5 worm cellular contexts compared by ENCODE assay signal in genomic region chrX:11248083-11248482, ce11.
TF ChIP-seq lines count a peak whose summit lies in the region.

No protein-coding gene starts in this region.

TF ChIP-seq in whole organism, L1 larva, 84 proteins besides CTCF, POLR2A, EP300 and RAD21 (continues in another document):
- no peak for TF ChIP-seq egl-27 (tag; optimal IDR thresholded peaks at IDR 0.05; lab: Kevin White, UChicago)
- no peak for TF ChIP-seq nhr-28 (tag; optimal IDR thresholded peaks at IDR 0.05; lab: Kevin White, UChicago)
- TF ChIP-seq blmp-1 (tag; optimal IDR thresholded peaks at IDR 0.05; lab: Kevin White, UChicago), result peak; percentile 78
- TF ChIP-seq nhr-20 (tag; optimal IDR thresholded peaks at IDR 0.05; lab: Kevin White, UChicago), result peak; percentile 21
- TF ChIP-seq ztf-4 (tag; optimal IDR thresholded peaks at IDR 0.05; lab: Kevin White, UChicago), result peak; percentile 11
- no peak for TF ChIP-seq ceh-63 (GFP tag; optimal IDR thresholded peaks at IDR 0.05; lab: Kevin White, UChicago)
- TF ChIP-seq ceh-88 (GFP tag; IDR thresholded peaks at IDR 0.05; lab: Robert Waterston, UW), result no peak
- peak; percentile 48 for TF ChIP-seq nhr-71 (tag; optimal IDR thresholded peaks at IDR 0.05; lab: Kevin White, UChicago)
- TF ChIP-seq ces-1 (GFP tag; optimal IDR thresholded peaks at IDR 0.05; lab: Kevin White, UChicago), result no peak
- no peak for TF ChIP-seq unc-98 (GFP tag; IDR thresholded peaks at IDR 0.05; lab: Robert Waterston, UW)
- no peak for TF ChIP-seq elt-3 (tag; optimal IDR thresholded peaks at IDR 0.05; lab: Kevin White, UChicago)
- no peak for TF ChIP-seq unc-62 (GFP tag; optimal IDR thresholded peaks at IDR 0.05; lab: Kevin White, UChicago)
- TF ChIP-seq lin-14 (GFP tag; optimal IDR thresholded peaks at IDR 0.05; lab: Kevin White, UChicago), result peak; percentile 41
- TF ChIP-seq snpc-4 (tag; optimal IDR thresholded peaks at IDR 0.05; lab: Kevin White, UChicago), result no peak
- no peak for TF ChIP-seq C04F5.9 (tag; optimal IDR thresholded peaks at IDR 0.05; lab: Kevin White, UChicago)
- TF ChIP-seq efl-1 (optimal IDR thresholded peaks at IDR 0.05; lab: Kevin White, UChicago), result no peak
- TF ChIP-seq efl-1 (GFP tag; optimal IDR thresholded peaks at IDR 0.05 in 1 of 2; lab: Kevin White, UChicago), result no peak
- TF ChIP-seq dpl-1 (GFP tag; optimal IDR thresholded peaks at IDR 0.05; lab: Kevin White, UChicago), result no peak
- TF ChIP-seq ets-5 (GFP tag; IDR thresholded peaks at IDR 0.05; lab: Robert Waterston, UW), result no peak

TF ChIP-seq in whole organism, L3 larva, 47 proteins besides CTCF, POLR2A, EP300 and RAD21:
- no peak for TF ChIP-seq ztf-4 (tag; optimal IDR thresholded peaks at IDR 0.05; lab: Kevin White, UChicago)
- TF ChIP-seq nhr-25 (tag; optimal IDR thresholded peaks at IDR 0.05; lab: Kevin White, UChicago), result peak; percentile 67
- peak; percentile 43 for TF ChIP-seq tbx-2 (tag; optimal IDR thresholded peaks at IDR 0.05; lab: Kevin White, UChicago)
- no peak for TF ChIP-seq egl-5 (tag; optimal IDR thresholded peaks at IDR 0.05; lab: Kevin White, UChicago)
- TF ChIP-seq nhr-23 (tag; optimal IDR thresholded peaks at IDR 0.05; lab: Kevin White, UChicago), result peak; percentile 87
- peak; percentile 30 for TF ChIP-seq nfya-1 (tag; optimal IDR thresholded peaks at IDR 0.05; lab: Kevin White, UChicago; ENCODE audit: insufficient read depth)
- TF ChIP-seq pha-4 (tag; optimal IDR thresholded peaks at IDR 0.05; lab: Kevin White, UChicago), result peak; percentile 49
- TF ChIP-seq lin-15B (tag; optimal IDR thresholded peaks at IDR 0.05; lab: Kevin White, UChicago), result peak; percentile 9
- TF ChIP-seq nhr-43 (tag; optimal IDR thresholded peaks at IDR 0.05; lab: Kevin White, UChicago; ENCODE audit: poor library complexity, severe bottlenecking), result peak; percentile 82

TF ChIP-seq in whole organism, early embryonic, 17 proteins besides CTCF, POLR2A, EP300 and RAD21:
- no peak for TF ChIP-seq hnd-1 (tag; optimal IDR thresholded peaks at IDR 0.05; lab: Kevin White, UChicago)
- TF ChIP-seq hmg-4 (GFP tag; optimal IDR thresholded peaks at IDR 0.05; lab: Kevin White, UChicago), result peak; percentile 46

TF ChIP-seq in whole organism, midembryonic, 9 proteins besides CTCF, POLR2A, EP300 and RAD21:
- no peak for TF ChIP-seq klf-2 (GFP tag; conservative IDR thresholded peaks at IDR 0.05; lab: Robert Waterston, UW)
- TF ChIP-seq cog-1 (tag; optimal IDR thresholded peaks at IDR 0.05; lab: Kevin White, UChicago), result peak; percentile 2
- peak; percentile 37; the same call in 1 of the 2 replicates for TF ChIP-seq flt-1 (GFP tag; IDR thresholded peaks at IDR 0.05; lab: Robert Waterston, UW)

TF ChIP-seq in whole organism, young adult, 124 proteins besides CTCF, POLR2A, EP300 and RAD21:
- TF ChIP-seq nfya-1 (tag; optimal IDR thresholded peaks at IDR 0.05; lab: Kevin White, UChicago; ENCODE audit: borderline replicate concordance, insufficient read depth), result no peak
- TF ChIP-seq lin-26 (GFP tag; IDR thresholded peaks at IDR 0.05; lab: Robert Waterston, UW), result peak; percentile 39; the same call in 1 of the 2 replicates
